Fruit fly (Drosophila melanogaster): Measurements from ENCODE around the gene Glyp.
A peak's percentile ranks its signal among the peaks of the same experiment; 100 is the strongest.

Glyp gene

DNA sequence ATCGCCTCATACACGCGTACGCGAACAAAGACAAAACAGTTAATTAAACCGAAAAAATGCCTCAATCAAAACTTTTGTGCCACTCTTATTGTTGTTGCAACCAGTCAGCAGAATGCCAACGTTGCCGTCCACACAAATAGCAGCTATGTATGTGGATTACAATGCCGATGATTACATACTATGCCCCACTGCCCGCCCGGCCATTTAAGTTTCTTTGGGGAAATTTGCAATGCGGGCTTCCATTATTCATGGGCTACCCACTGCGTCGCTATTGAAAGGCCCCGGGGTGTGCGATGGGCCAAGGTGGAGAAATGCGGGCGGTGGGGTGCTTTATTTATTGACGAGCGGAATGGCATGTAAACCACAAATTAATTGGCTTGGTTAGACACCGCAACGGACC is 46.3 kb upstream of the Glyp start (continued):
- TF ChIP-seq CG6689 (GFP tag; IDR thresholded peaks at IDR 0.05), result peak; percentile 32; the same call in 1 of the 2 replicates
- peak; percentile 57; the same call in 3 of the 4 replicates for TF ChIP-seq Gug (GFP tag; IDR thresholded peaks at IDR 0.05)
- no peak for TF ChIP-seq Dref (GFP tag; IDR thresholded peaks at IDR 0.05)
- 0 out of 3 replicates have a peak, but pooled peaks have one; percentile 40 for TF ChIP-seq CG11093 (GFP tag; IDR thresholded peaks at IDR 0.05)
- peak; percentile 50 for TF ChIP-seq Sox102F (GFP tag; optimal IDR thresholded peaks at IDR 0.05)
- no peak for TF ChIP-seq pan (optimal IDR thresholded peaks at IDR 0.05)
- peak in 1 of 2 experiments; percentile 29 for TF ChIP-seq pan (GFP tag; optimal IDR thresholded peaks at IDR 0.05 in 1 of 2, IDR thresholded peaks at IDR 0.05 in 1 of 2)
- peak; percentile 45; the same call in 1 of the 2 replicates for TF ChIP-seq Rfx (GFP tag; IDR thresholded peaks at IDR 0.05)
- peak; percentile 17 for TF ChIP-seq Hmr (GFP tag; optimal IDR thresholded peaks at IDR 0.05)
- peak; percentile 3 for TF ChIP-seq CG18599 (GFP tag; optimal IDR thresholded peaks at IDR 0.05)
- 0 out of 3 replicates have a peak, but pooled peaks have one; percentile 44 for TF ChIP-seq Optix (GFP tag; IDR thresholded peaks at IDR 0.05)
- peak; percentile 32 for TF ChIP-seq CG12769 (tag; optimal IDR thresholded peaks at IDR 0.05)
- no peak for TF ChIP-seq Hey (tag; optimal IDR thresholded peaks at IDR 0.05)
- TF ChIP-seq pita (GFP tag; optimal IDR thresholded peaks at IDR 0.05), result no peak
- 0 out of 3 replicates have a peak, but pooled peaks have one; percentile 33 for TF ChIP-seq CG34422 (GFP tag; IDR thresholded peaks at IDR 0.05)
- TF ChIP-seq Taf1 (GFP tag; IDR thresholded peaks at IDR 0.05), result no peak
- TF ChIP-seq CG8281 (tag; optimal IDR thresholded peaks at IDR 0.05), result no peak
- TF ChIP-seq nerfin-2 (GFP tag; IDR thresholded peaks at IDR 0.05; ENCODE audit: partially characterized antibody), result no peak
- TF ChIP-seq ttk (GFP tag; IDR thresholded peaks at IDR 0.05), result peak; percentile 39; the same call in 1 of the 2 replicates
- 0 out of 2 replicates have a peak, but pooled peaks have one; percentile 22 for TF ChIP-seq stc (GFP tag; IDR thresholded peaks at IDR 0.05)
- TF ChIP-seq E2f1 (GFP tag; IDR thresholded peaks at IDR 0.05), result peak; percentile 27; the same call in 1 of the 2 replicates
- TF ChIP-seq ranshi (GFP tag; IDR thresholded peaks at IDR 0.05), result peak; percentile 45; the same call in 1 of the 2 replicates
- peak; percentile 51; the same call in 1 of the 2 replicates for TF ChIP-seq CG32532 (GFP tag; IDR thresholded peaks at IDR 0.05)
- TF ChIP-seq CG11504 (tag; optimal IDR thresholded peaks at IDR 0.05), result peak; percentile 21
- peak; percentile 44; the same call in 1 of the 2 replicates for TF ChIP-seq slbo (GFP tag; IDR thresholded peaks at IDR 0.05)
- 0 out of 2 replicates have a peak, but pooled peaks have one; percentile 10 for TF ChIP-seq CG9215 (GFP tag; IDR thresholded peaks at IDR 0.05)
- TF ChIP-seq CG17328 (GFP tag; IDR thresholded peaks at IDR 0.05), result 0 out of 2 replicates have a peak, but pooled peaks have one; percentile 22
- peak; percentile 5 for TF ChIP-seq fd96Cb (tag; optimal IDR thresholded peaks at IDR 0.05)
- TF ChIP-seq mld (GFP tag; IDR thresholded peaks at IDR 0.05; ENCODE audit: partially characterized antibody), result no peak
- TF ChIP-seq vvl (GFP tag; IDR thresholded peaks at IDR 0.05), result 0 out of 2 replicates have a peak, but pooled peaks have one; percentile 20
- no peak for TF ChIP-seq CG10366 (GFP tag; IDR thresholded peaks at IDR 0.05)
- no peak for TF ChIP-seq CG8290 (GFP tag; optimal IDR thresholded peaks at IDR 0.05)
- peak in 1 of 2 experiments; percentile 15 for TF ChIP-seq CG8290 (tag; optimal IDR thresholded peaks at IDR 0.05)
- TF ChIP-seq Gsc (GFP tag; IDR thresholded peaks at IDR 0.05), result peak; percentile 46; the same call in 1 of the 2 replicates

DNA sequence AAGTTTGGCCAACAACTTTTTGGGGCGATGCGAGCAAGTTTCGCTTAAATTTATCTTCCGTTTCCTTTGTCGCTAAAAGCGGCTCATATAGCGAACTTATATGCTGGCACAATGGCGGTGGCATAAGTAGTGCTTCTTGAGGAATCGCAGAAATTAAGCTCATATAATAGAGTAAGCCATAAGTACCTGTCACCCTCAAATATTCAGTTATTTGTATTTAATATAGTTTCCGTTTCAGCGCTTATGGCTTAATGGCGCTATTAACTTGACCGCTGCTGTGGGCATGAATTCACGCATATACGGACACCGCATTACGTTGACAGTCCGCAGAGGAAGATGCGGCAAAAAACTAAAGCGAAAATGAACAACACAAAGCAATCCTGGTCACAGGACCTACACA is 40.4 kb upstream of the Glyp start:
- TF ChIP-seq knrl (GFP tag; IDR thresholded peaks at IDR 0.05; ENCODE audit: partially characterized antibody), result no peak
- TF ChIP-seq CG1233 (GFP tag; optimal IDR thresholded peaks at IDR 0.05), result no peak
- no peak for TF ChIP-seq CG15696 (tag; optimal IDR thresholded peaks at IDR 0.05)
- TF ChIP-seq Trl (optimal IDR thresholded peaks at IDR 0.05), result no peak
- TF ChIP-seq Trl (GFP tag; optimal IDR thresholded peaks at IDR 0.05), result no peak
- TF ChIP-seq Fer2 (tag; optimal IDR thresholded peaks at IDR 0.05), result no peak
- TF ChIP-seq CkIIα-i1 (GFP tag; IDR thresholded peaks at IDR 0.05), result no peak
- no peak for TF ChIP-seq CG6654 (GFP tag; optimal IDR thresholded peaks at IDR 0.05)
- TF ChIP-seq CG14441 (GFP tag; IDR thresholded peaks at IDR 0.05), result 0 out of 2 replicates have a peak, but pooled peaks have one; percentile 20
- TF ChIP-seq amos (GFP tag; IDR thresholded peaks at IDR 0.05; ENCODE audit: partially characterized antibody), result no peak
- 0 out of 3 replicates have a peak, but pooled peaks have one; percentile 32 for TF ChIP-seq dysf (GFP tag; IDR thresholded peaks at IDR 0.05)
- TF ChIP-seq zfh1 (GFP tag; IDR thresholded peaks at IDR 0.05), result no peak
- no peak for TF ChIP-seq CG11456 (GFP tag; IDR thresholded peaks at IDR 0.05)
- no peak for TF ChIP-seq CG7745 (tag; optimal IDR thresholded peaks at IDR 0.05)
- no peak for TF ChIP-seq B-H1 (GFP tag; IDR thresholded peaks at IDR 0.05)
- TF ChIP-seq eve (GFP tag; optimal IDR thresholded peaks at IDR 0.05), result no peak
- TF ChIP-seq hb (GFP tag; IDR thresholded peaks at IDR 0.05; ENCODE audit: partially characterized antibody), result no peak
- TF ChIP-seq sug (tag; optimal IDR thresholded peaks at IDR 0.05), result no peak
- TF ChIP-seq chm (GFP tag; IDR thresholded peaks at IDR 0.05), result no peak
